Fruit fly (Drosophila melanogaster): ENCODE measurements around the gene CG13280.

CG13280 gene

dm6 chr2L:16801578-16802152 is 19.2 kb downstream of the CG13280 start:
- TF ChIP-seq CG8478 (optimal IDR thresholded peaks at IDR 0.05) (no peak), CTCF (optimal IDR thresholded peaks at IDR 0.05) (peak in 1 of 2 experiments; percentile 40)

DNA sequence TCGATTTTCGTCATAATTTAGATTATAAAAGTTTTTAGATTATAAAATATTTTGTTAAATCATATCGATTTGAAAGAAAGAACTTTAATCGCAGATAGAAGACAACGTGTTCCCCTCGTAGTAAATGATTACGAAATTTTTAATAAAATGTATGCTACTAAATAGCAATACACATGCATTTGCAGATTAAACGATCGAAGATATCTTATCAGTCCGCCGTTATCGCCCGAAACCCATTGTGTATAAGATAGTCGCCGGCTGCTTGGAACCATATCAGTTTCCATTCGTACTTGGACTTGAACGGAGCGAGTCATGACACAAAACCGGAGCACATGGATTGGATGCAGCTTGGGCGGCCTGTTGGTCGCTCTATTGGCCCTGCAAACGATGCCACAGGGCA is 21.4 kb downstream of the CG13280 start:
- TF ChIP-seq CG8478 (optimal IDR thresholded peaks at IDR 0.05) (no peak), CTCF (optimal IDR thresholded peaks at IDR 0.05) (no peak)

dm6 chr2L:16798705-16799104 is 22.2 kb downstream of the CG13280 start, which contains the start of gene Ugt37D1:
Ugt37D1 (plus strand) TSS chr2L:16799025.
- TF ChIP-seq CTCF (optimal IDR thresholded peaks at IDR 0.05) (no peak), CG8478 (optimal IDR thresholded peaks at IDR 0.05) (no peak)

dm6 chr2L:16796104-16796645 is 24.7 kb downstream of the CG13280 start, which contains the start of gene Ugt37E1:
Ugt37E1 (plus strand) TSS chr2L:16796595.
- TF ChIP-seq CG8478 (optimal IDR thresholded peaks at IDR 0.05): no peak

dm6 chr2L:16793970-16794369 is 26.9 kb downstream of the CG13280 start, which contains the start of gene Ugt37C2:
Ugt37C2 (plus strand) TSS chr2L:16794211.
- TF ChIP-seq CG8478 (optimal IDR thresholded peaks at IDR 0.05) (no peak), CTCF (optimal IDR thresholded peaks at IDR 0.05) (no peak)

DNA sequence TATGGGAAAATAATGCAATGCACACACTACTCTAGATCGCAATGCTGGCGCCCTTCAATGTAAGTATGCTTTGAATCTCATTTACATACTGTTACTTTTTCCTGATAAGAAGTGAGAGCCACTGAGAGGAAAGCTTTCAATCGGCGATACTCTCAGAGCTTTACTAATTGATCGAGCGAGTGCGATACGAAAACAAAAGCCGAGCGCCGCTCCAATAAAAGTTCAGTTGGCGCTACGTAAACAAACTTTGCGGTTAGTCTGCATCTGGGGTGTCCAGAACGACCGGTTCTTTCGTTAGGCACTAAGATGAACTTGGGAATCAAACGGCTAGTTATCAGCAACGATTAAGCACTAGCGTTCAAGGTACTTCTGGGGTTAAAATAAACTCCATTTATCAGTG is 29.5 kb downstream of the CG13280 start, which contains the start of gene CG17928:
Gene CG17928 (plus strand): TSS at position 224 of the 400 bp plus-strand sequence.
- TF ChIP-seq CTCF (optimal IDR thresholded peaks at IDR 0.05): no peak
- TF ChIP-seq CG8478 (optimal IDR thresholded peaks at IDR 0.05): no peak

DNA sequence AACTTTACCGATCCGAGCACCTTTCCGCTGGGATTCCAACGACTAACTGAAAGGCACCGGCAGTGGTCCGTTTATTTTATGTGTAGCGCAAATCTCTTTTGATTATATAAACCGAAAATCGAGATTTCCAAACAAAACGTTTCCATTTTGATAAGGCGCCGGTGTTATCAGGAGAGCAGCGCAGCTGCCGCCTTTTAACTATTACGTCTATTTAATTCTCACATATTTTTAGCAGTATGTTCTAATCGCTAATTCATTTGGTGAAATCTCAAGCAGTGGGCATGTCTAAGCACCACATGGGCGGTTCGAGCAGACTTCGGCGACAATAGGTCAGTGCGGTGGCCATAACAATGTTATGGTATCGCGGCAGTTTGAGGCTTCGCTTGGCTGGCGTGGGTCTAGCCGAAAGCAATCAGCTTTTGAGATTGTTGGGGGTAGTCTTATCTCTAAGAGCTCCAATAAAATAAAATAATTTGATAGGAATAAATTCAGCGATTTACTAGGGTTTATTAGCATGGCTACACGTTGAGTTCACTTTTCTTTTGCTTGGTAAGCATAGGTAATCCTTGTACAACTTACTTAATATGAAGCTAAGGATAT is 30.1 kb downstream of the CG13280 start, which contains the start of gene Cyt-b5-r:
Gene Cyt-b5-r (minus strand): TSS at position 51 of the 600 bp plus-strand sequence.
- TF ChIP-seq CTCF (optimal IDR thresholded peaks at IDR 0.05) (no peak), CG8478 (optimal IDR thresholded peaks at IDR 0.05) (no peak)

dm6 chr2L:16789880-16790279 is 31.0 kb downstream of the CG13280 start:
- no peak for TF ChIP-seq CTCF (optimal IDR thresholded peaks at IDR 0.05)
- TF ChIP-seq CG8478 (optimal IDR thresholded peaks at IDR 0.05): no peak

DNA sequence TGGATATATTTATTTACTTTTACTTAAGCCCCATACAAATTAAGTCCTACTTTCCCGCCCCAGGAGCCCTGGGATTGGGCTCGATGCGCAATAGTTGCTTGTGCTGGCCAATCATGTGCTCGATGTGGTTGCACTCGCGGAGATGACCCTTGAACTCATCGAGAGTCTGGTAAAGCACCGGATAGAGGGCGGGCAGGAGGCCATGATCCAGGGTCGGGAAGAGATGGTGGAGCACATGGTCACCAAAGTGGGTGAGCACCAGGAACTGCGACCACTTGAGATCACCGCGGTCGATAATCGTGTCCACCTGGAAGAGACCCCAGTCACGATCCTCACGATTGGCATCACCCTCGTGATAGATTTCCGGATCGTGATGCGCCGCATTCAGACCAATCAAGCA is 32.0 kb downstream of the CG13280 start:
- TF ChIP-seq CTCF (optimal IDR thresholded peaks at IDR 0.05): no peak
- TF ChIP-seq CG8478 (optimal IDR thresholded peaks at IDR 0.05): no peak

DNA sequence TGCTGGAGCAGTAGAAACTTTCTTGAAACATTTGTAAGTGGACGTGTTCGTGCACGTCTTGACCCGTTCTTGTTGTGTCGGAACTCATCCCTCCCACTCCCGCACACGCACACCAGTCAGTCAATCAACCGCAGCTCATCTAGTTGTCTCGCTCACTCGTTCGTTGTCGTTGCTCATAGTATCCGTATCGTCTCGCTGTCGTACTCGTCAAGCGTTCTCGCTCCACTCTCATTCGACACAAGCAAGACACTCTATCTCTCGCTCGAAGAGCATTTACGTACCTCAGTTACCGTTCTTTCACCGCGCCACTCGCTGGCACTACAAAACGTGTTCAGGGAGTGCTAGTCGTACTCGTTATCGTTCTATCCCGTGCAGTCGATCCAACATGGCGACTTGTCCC is 33.3 kb downstream of the CG13280 start:
- peak in 1 of 2 experiments; percentile 8 for TF ChIP-seq CTCF (optimal IDR thresholded peaks at IDR 0.05)
- no peak for TF ChIP-seq CG8478 (optimal IDR thresholded peaks at IDR 0.05)

dm6 chr2L:16766070-16766752 is 54.7 kb downstream of the CG13280 start, which contains the start of gene Mhc:
Mhc (plus strand) TSS chr2L:16766566.
- no peak for TF ChIP-seq CTCF (optimal IDR thresholded peaks at IDR 0.05)
- TF ChIP-seq CG8478 (optimal IDR thresholded peaks at IDR 0.05): no peak

DNA sequence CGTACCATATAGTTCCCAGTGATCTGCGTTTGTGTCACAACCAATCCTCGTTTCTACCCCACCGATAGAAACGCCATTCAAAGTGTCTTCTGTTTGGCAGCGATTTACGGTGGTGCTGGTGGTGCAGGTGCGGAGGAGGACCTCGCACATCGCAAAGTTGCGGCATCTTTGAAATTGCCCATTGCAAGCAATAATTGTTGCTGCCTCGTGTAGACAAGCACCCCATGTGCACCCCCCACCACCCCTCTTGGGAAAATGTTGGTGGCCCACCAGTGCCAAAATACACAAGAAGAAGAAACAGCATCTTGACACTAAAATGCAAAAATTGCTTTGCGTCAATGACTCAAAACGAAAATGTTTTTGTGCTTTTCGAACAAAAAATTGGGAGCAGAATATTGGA is 56.4 kb downstream of the CG13280 start:
- TF ChIP-seq CTCF (optimal IDR thresholded peaks at IDR 0.05) (no peak), CG8478 (optimal IDR thresholded peaks at IDR 0.05) (no peak)

- TF ChIP-seq CG8478 (optimal IDR thresholded peaks at IDR 0.05) (no peak), CTCF (optimal IDR thresholded peaks at IDR 0.05) (no peak)
Measured at dm6 chr2L:16761891-16762290, 59.0 kb downstream of the CG13280 start.

dm6 chr2L:16760504-16761417 is 60.1 kb downstream of the CG13280 start, which contains the start of gene ppk17:
ppk17 (minus strand) TSS chr2L:16760554.
- TF ChIP-seq CTCF (optimal IDR thresholded peaks at IDR 0.05) (no peak), CG8478 (optimal IDR thresholded peaks at IDR 0.05) (no peak)
